Fruit fly (Drosophila melanogaster): Measurements from ENCODE around the gene CG14285.

CG14285 gene

dm6 chr3R:18997388-18998287 lies 27.3 kb upstream of the CG14285 start (continued):
- TF ChIP-seq Lhr (GFP tag; optimal IDR thresholded peaks at IDR 0.05) = peak; percentile 94
- TF ChIP-seq CG13287 (GFP tag; IDR thresholded peaks at IDR 0.05; ENCODE audit: partially characterized antibody) = no peak
- no peak for TF ChIP-seq ato (GFP tag; IDR thresholded peaks at IDR 0.05; ENCODE audit: partially characterized antibody)
- TF ChIP-seq HLH3B (GFP tag; IDR thresholded peaks at IDR 0.05) = peak; percentile 52; the same call in 1 of the 2 replicates
- TF ChIP-seq bigmax (GFP tag; optimal IDR thresholded peaks at IDR 0.05) = no peak
- TF ChIP-seq tio (GFP tag; optimal IDR thresholded peaks at IDR 0.05) = peak; percentile 10
- TF ChIP-seq bowl (GFP tag; IDR thresholded peaks at IDR 0.05) = 0 out of 2 replicates have a peak, but pooled peaks have one; percentile 36
- peak; percentile 83 for TF ChIP-seq CG10462 (GFP tag; optimal IDR thresholded peaks at IDR 0.05)
- peak; percentile 51 for TF ChIP-seq Mad (GFP tag; optimal IDR thresholded peaks at IDR 0.05)
- TF ChIP-seq otp (GFP tag; IDR thresholded peaks at IDR 0.05) = peak; percentile 96
- no peak for TF ChIP-seq hkb (optimal IDR thresholded peaks at IDR 0.05)
- peak; percentile 68 for TF ChIP-seq hkb (GFP tag; IDR thresholded peaks at IDR 0.05)
- no peak for TF ChIP-seq D (optimal IDR thresholded peaks at IDR 0.05)
- TF ChIP-seq D (GFP tag; optimal IDR thresholded peaks at IDR 0.05) = peak; percentile 79
- peak; percentile 10 for TF ChIP-seq caup (GFP tag; optimal IDR thresholded peaks at IDR 0.05; ENCODE audit: severe bottlenecking)
- TF ChIP-seq CG2678 (tag; optimal IDR thresholded peaks at IDR 0.05) = peak; percentile 70
- peak; percentile 49 for TF ChIP-seq CG11504 (tag; optimal IDR thresholded peaks at IDR 0.05)
- peak; percentile 41 for TF ChIP-seq sug (tag; optimal IDR thresholded peaks at IDR 0.05)
- TF ChIP-seq Ptx1 (GFP tag; IDR thresholded peaks at IDR 0.05) = no peak
- TF ChIP-seq chm (GFP tag; IDR thresholded peaks at IDR 0.05) = peak; percentile 69
- TF ChIP-seq CG4854 (GFP tag; optimal IDR thresholded peaks at IDR 0.05) = peak; percentile 5
- TF ChIP-seq NC2α (GFP tag; optimal IDR thresholded peaks at IDR 0.05) = peak; percentile 85
- peak; percentile 17 for TF ChIP-seq slp2 (GFP tag; optimal IDR thresholded peaks at IDR 0.05)
- TF ChIP-seq CG12659 (GFP tag; optimal IDR thresholded peaks at IDR 0.05) = peak; percentile 63
- no peak for TF ChIP-seq GATAe (GFP tag; conservative IDR thresholded peaks at IDR 0.05)
- peak; percentile 64 for TF ChIP-seq CG8281 (tag; optimal IDR thresholded peaks at IDR 0.05)
- no peak for TF ChIP-seq dysf (GFP tag; IDR thresholded peaks at IDR 0.05)
- TF ChIP-seq CG7556 (GFP tag; optimal IDR thresholded peaks at IDR 0.05) = peak; percentile 71
- peak; percentile 77 for TF ChIP-seq CG13424 (tag; optimal IDR thresholded peaks at IDR 0.05)
- TF ChIP-seq HmgZ (tag; optimal IDR thresholded peaks at IDR 0.05) = peak; percentile 72
- TF ChIP-seq chif (GFP tag; optimal IDR thresholded peaks at IDR 0.05) = peak; percentile 71 to 78
- peak; percentile 91 for TF ChIP-seq wek (GFP tag; optimal IDR thresholded peaks at IDR 0.05)
- TF ChIP-seq dpn (GFP tag; optimal IDR thresholded peaks at IDR 0.05) = peak in 1 of 2 experiments; percentile 21
- TF ChIP-seq stwl (tag; optimal IDR thresholded peaks at IDR 0.05) = no peak
- TF ChIP-seq CG17912 (GFP tag; optimal IDR thresholded peaks at IDR 0.05) = peak; percentile 82
- peak; percentile 54 for TF ChIP-seq D19A (tag; optimal IDR thresholded peaks at IDR 0.05)
- TF ChIP-seq Sry-β (GFP tag; optimal IDR thresholded peaks at IDR 0.05) = peak; percentile 53
- peak; percentile 86 for TF ChIP-seq CG18619 (GFP tag; optimal IDR thresholded peaks at IDR 0.05)
- TF ChIP-seq ken (GFP tag; IDR thresholded peaks at IDR 0.05) = peak; percentile 54; the same call in 2 of the 3 replicates
- no peak for TF ChIP-seq Max (GFP tag; optimal IDR thresholded peaks at IDR 0.05)
- no peak for TF ChIP-seq ash1 (GFP tag; optimal IDR thresholded peaks at IDR 0.05)
- peak; percentile 42 for TF ChIP-seq shn (GFP tag; optimal IDR thresholded peaks at IDR 0.05)
- peak; percentile 76 for TF ChIP-seq nerfin-1 (tag; optimal IDR thresholded peaks at IDR 0.05)
- peak; percentile 25 for TF ChIP-seq cwo (GFP tag; optimal IDR thresholded peaks at IDR 0.05)
- TF ChIP-seq CG15269 (tag; optimal IDR thresholded peaks at IDR 0.05) = peak; percentile 44
- no peak for TF ChIP-seq HLH54F (GFP tag; optimal IDR thresholded peaks at IDR 0.05)
- 0 out of 2 replicates have a peak, but pooled peaks have one; percentile 12 for TF ChIP-seq CG14441 (GFP tag; IDR thresholded peaks at IDR 0.05)
- TF ChIP-seq sob (GFP tag; IDR thresholded peaks at IDR 0.05) = no peak

All from whole organism, embryonic.